Fruit fly (Drosophila melanogaster): ENCODE results near the gene Ice2.

Ice2 gene

DNA sequence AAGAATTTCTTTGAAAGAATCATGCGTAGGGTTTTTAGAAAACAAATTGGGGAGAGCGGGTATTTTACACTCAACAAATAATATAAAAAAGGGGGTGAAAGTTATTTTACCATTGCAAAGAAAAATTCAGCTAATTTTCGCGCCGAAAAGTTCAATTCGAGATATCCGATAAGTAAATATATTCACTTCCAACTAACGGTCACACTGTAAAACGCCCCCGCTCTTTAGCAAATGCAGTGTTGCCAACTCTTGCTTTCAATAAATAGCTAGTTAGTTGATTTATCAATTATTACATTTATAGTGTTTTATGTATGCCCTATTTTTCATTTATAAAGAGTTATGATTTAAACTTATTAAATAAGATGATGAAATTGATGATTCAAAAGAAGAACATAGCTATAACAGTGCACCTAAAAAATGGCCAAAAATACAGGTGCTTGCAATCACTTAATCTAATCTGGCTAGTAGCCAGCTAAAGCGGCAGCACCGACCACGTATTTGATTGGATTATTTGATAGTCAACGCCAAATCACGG, 8.3 kb downstream of the Ice2 start, which contains the start of gene meigo:
Gene meigo (plus strand): TSS at position 51 of the 535 bp plus-strand sequence.
- TF ChIP-seq cnc (optimal IDR thresholded peaks at IDR 0.05), result no peak
- TF ChIP-seq Hr96 (GFP tag; optimal IDR thresholded peaks at IDR 0.05), result no peak
- TF ChIP-seq CG33017 (tag; optimal IDR thresholded peaks at IDR 0.05), result peak; percentile 78
- peak; percentile 40 for TF ChIP-seq ovo (GFP tag; optimal IDR thresholded peaks at IDR 0.05)
- TF ChIP-seq bab1 (GFP tag; optimal IDR thresholded peaks at IDR 0.05), result peak; percentile 86
- TF ChIP-seq CG14711 (tag; optimal IDR thresholded peaks at IDR 0.05), result peak; percentile 94
- TF ChIP-seq Mnt (GFP tag; optimal IDR thresholded peaks at IDR 0.05), result peak; percentile 70
- TF ChIP-seq tj (GFP tag; optimal IDR thresholded peaks at IDR 0.05), result peak; percentile 42
- TF ChIP-seq CG1620 (GFP tag; optimal IDR thresholded peaks at IDR 0.05), result peak; percentile 74
- TF ChIP-seq CG5204 (GFP tag; optimal IDR thresholded peaks at IDR 0.05), result no peak
- peak; percentile 20 for TF ChIP-seq Crg-1 (GFP tag; optimal IDR thresholded peaks at IDR 0.05)
- peak; percentile 77 for TF ChIP-seq CG7101 (tag; optimal IDR thresholded peaks at IDR 0.05)
- peak; percentile 52 for TF ChIP-seq CG7045 (GFP tag; optimal IDR thresholded peaks at IDR 0.05)
- no peak for TF ChIP-seq toe (GFP tag; optimal IDR thresholded peaks at IDR 0.05)
- peak; percentile 73 for TF ChIP-seq CG11617 (GFP tag; optimal IDR thresholded peaks at IDR 0.05)
- TF ChIP-seq cic (GFP tag; optimal IDR thresholded peaks at IDR 0.05), result peak; percentile 53
- TF ChIP-seq kay (GFP tag; ENCODE audit: borderline replicate concordance), result no peak
- TF ChIP-seq Clk (GFP tag; optimal IDR thresholded peaks at IDR 0.05), result peak; percentile 30
- TF ChIP-seq CG12768 (GFP tag; optimal IDR thresholded peaks at IDR 0.05), result peak; percentile 40
- peak; percentile 61 for TF ChIP-seq pad (GFP tag; optimal IDR thresholded peaks at IDR 0.05)

DNA sequence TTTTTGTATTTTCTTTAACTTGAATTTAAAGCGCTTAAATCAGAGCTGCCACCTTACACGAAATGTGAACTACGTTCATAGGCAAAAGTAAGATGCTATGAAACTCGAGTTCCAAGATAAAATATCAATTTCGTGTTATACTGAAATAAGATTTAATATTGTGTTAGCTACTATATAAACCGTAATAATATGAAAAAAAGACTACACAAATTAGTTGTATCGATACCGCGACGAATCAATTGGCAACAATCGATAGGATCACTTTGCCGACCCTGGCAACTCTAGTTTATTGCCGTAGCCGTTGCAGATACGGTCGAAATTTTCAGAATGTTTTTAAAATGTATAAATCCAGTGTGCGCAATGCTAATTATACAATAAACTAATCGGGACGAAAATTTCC, 10.4 kb downstream of the Ice2 start, which contains the start of gene SNF4Agamma:
Gene SNF4Agamma (plus strand): TSS at position 282 of the 400 bp plus-strand sequence.
- TF ChIP-seq Crg-1 (GFP tag; optimal IDR thresholded peaks at IDR 0.05) (no peak), CG33017 (tag; optimal IDR thresholded peaks at IDR 0.05) (peak; percentile 36), Hr96 (GFP tag; optimal IDR thresholded peaks at IDR 0.05) (no peak), CG7101 (tag; optimal IDR thresholded peaks at IDR 0.05) (peak; percentile 15), CG12768 (GFP tag; optimal IDR thresholded peaks at IDR 0.05) (no peak), bab1 (GFP tag; optimal IDR thresholded peaks at IDR 0.05) (peak; percentile 43), toe (GFP tag; optimal IDR thresholded peaks at IDR 0.05) (no peak), CG11617 (GFP tag; optimal IDR thresholded peaks at IDR 0.05) (peak; percentile 20), CG14711 (tag; optimal IDR thresholded peaks at IDR 0.05) (peak; percentile 98), CG1620 (GFP tag; optimal IDR thresholded peaks at IDR 0.05) (peak; percentile 21), ovo (GFP tag; optimal IDR thresholded peaks at IDR 0.05) (peak; percentile 13), Mnt (GFP tag; optimal IDR thresholded peaks at IDR 0.05) (peak; percentile 47)

DNA sequence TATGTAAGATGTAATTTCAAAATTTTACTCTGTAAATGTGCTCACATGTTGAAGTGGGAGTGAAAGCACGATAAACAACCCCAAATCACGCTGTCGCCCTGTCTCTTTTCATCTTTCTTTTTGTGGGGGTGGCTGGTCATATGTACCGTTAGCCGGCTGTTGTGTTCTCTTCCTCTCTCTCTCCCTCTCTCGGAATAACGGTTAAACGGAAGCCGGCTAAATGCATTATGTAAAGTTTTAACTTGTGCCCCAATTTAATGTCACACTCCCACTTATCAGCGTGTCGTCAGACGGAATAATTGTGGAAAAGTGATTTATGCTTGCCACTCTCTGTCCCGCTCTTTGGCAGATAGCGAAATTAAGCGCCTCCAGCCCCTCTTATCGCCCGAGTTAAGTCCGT, 11.3 kb downstream of the Ice2 start:
- TF ChIP-seq Clk (GFP tag; optimal IDR thresholded peaks at IDR 0.05) (no peak), Mnt (GFP tag; optimal IDR thresholded peaks at IDR 0.05) (no peak), ovo (GFP tag; optimal IDR thresholded peaks at IDR 0.05) (peak; percentile 66), cnc (optimal IDR thresholded peaks at IDR 0.05) (no peak), CG11617 (GFP tag; optimal IDR thresholded peaks at IDR 0.05) (no peak), cic (GFP tag; optimal IDR thresholded peaks at IDR 0.05) (no peak)

DNA sequence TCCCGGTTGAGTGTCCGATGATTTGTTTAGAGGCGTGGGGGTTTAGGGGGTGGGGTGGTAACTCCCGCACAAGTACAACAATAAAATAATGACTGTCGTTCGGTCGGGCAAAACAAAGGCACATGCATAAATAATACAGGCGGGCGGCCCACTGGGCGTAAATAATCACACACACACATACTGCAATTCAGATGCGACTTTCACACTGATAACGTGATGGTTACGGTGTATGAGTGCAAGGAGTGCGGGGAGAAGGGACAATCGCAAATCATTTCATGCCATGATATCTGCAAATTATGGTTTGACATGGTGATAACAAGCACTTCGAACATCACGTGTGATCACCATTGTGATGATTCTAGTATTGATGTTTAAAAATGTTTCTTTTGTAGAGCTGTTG, 20.1 kb downstream of the Ice2 start:
- TF ChIP-seq cic (GFP tag; optimal IDR thresholded peaks at IDR 0.05) (peak; percentile 51), bab1 (GFP tag; optimal IDR thresholded peaks at IDR 0.05) (no peak), ovo (GFP tag; optimal IDR thresholded peaks at IDR 0.05) (no peak), CG12768 (GFP tag; optimal IDR thresholded peaks at IDR 0.05) (peak; percentile 1), Mnt (GFP tag; optimal IDR thresholded peaks at IDR 0.05) (peak; percentile 21), CG7101 (tag; optimal IDR thresholded peaks at IDR 0.05) (no peak), CG14711 (tag; optimal IDR thresholded peaks at IDR 0.05) (no peak), pad (GFP tag; optimal IDR thresholded peaks at IDR 0.05) (no peak)

DNA sequence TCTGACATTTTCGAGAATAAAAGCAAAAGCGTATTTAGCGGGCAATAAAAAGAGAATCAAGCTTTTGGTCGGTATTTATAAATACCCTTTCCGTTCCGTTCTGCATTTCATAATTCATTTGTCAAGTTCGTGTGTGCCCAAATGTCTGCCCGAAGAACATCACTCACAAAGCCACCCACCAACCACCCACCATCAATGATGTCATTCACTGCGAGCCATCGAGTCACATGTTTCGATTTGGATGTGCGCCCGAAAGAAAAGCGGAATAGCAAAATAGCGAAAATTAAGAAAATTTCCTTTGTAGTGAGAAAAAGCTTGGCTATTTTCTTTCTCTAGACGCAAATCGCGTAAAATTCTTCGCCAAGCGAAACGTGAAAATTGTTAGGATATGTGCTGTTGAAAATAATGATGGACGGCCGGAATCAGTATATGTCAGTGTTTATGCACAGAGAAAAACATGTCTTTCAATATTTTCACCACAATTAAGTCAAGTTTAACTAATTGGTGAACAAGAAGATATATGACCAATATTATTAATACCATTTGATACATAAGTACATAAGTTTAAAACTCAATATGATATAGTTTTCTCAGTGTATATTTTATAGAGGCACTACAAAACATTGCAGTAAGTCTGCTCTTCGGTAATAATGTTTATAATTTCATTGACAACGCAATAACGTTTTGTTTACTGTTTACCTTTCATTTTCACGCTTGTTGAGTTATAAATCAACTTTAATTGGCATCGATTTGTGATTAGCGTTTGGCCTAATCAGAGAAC, 21.3 kb downstream of the Ice2 start:
- TF ChIP-seq tj (GFP tag; optimal IDR thresholded peaks at IDR 0.05), result peak; percentile 27
- TF ChIP-seq kay (GFP tag; ENCODE audit: borderline replicate concordance), result no peak
- no peak for TF ChIP-seq pad (GFP tag; optimal IDR thresholded peaks at IDR 0.05)
- TF ChIP-seq CG12768 (GFP tag; optimal IDR thresholded peaks at IDR 0.05), result peak; percentile 21
- TF ChIP-seq Crg-1 (GFP tag; optimal IDR thresholded peaks at IDR 0.05), result no peak
- no peak for TF ChIP-seq Hr96 (GFP tag; optimal IDR thresholded peaks at IDR 0.05)
- TF ChIP-seq cic (GFP tag; optimal IDR thresholded peaks at IDR 0.05), result no peak
- TF ChIP-seq Mnt (GFP tag; optimal IDR thresholded peaks at IDR 0.05), result peak; percentile 24
- TF ChIP-seq CG1620 (GFP tag; optimal IDR thresholded peaks at IDR 0.05), result peak; percentile 3
- no peak for TF ChIP-seq Clk (GFP tag; optimal IDR thresholded peaks at IDR 0.05)
- no peak for TF ChIP-seq CG14711 (tag; optimal IDR thresholded peaks at IDR 0.05)
- no peak for TF ChIP-seq bab1 (GFP tag; optimal IDR thresholded peaks at IDR 0.05)
- TF ChIP-seq toe (GFP tag; optimal IDR thresholded peaks at IDR 0.05), result no peak
- TF ChIP-seq CG33017 (tag; optimal IDR thresholded peaks at IDR 0.05), result peak; percentile 55
- peak; percentile 66 for TF ChIP-seq CG11617 (GFP tag; optimal IDR thresholded peaks at IDR 0.05)
- peak; percentile 55 for TF ChIP-seq CG5204 (GFP tag; optimal IDR thresholded peaks at IDR 0.05)
- TF ChIP-seq CG7101 (tag; optimal IDR thresholded peaks at IDR 0.05), result peak; percentile 65
- peak; percentile 9 for TF ChIP-seq CG7045 (GFP tag; optimal IDR thresholded peaks at IDR 0.05)
- no peak for TF ChIP-seq cnc (optimal IDR thresholded peaks at IDR 0.05)
- no peak for TF ChIP-seq ovo (GFP tag; optimal IDR thresholded peaks at IDR 0.05)

DNA sequence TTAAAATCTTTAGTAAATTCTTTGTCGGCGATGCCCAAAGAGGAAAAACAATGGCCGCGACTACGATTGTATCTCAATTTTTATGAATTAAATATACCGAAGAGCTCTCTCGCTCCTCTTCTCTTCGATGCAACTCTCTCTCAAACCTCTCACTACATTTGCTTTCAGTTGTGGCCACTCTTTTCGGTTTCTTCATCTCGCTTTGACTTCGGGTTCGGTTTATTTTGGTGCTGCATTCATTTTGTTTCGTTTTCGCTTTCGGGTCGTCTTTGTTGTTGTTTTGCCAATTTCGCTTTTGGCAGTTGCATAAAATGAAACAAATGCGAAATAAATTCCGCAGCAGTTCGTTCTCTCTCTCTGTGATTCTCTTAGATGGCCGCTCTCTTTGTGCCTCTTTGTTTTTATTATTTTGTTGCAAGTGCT, 22.9 kb downstream of the Ice2 start:
- peak; percentile 38 for TF ChIP-seq bab1 (GFP tag; optimal IDR thresholded peaks at IDR 0.05)
- peak; percentile 51 for TF ChIP-seq CG12768 (GFP tag; optimal IDR thresholded peaks at IDR 0.05)
- TF ChIP-seq CG11617 (GFP tag; optimal IDR thresholded peaks at IDR 0.05), result peak; percentile 65
- peak; percentile 61 for TF ChIP-seq CG33017 (tag; optimal IDR thresholded peaks at IDR 0.05)
- no peak for TF ChIP-seq Mnt (GFP tag; optimal IDR thresholded peaks at IDR 0.05)
- peak; percentile 52 for TF ChIP-seq tj (GFP tag; optimal IDR thresholded peaks at IDR 0.05)
- TF ChIP-seq Crg-1 (GFP tag; optimal IDR thresholded peaks at IDR 0.05), result no peak
- no peak for TF ChIP-seq CG5204 (GFP tag; optimal IDR thresholded peaks at IDR 0.05)
- TF ChIP-seq CG7101 (tag; optimal IDR thresholded peaks at IDR 0.05), result peak; percentile 23
- peak; percentile 48 for TF ChIP-seq CG7045 (GFP tag; optimal IDR thresholded peaks at IDR 0.05)
- TF ChIP-seq kay (GFP tag; ENCODE audit: borderline replicate concordance), result peak; percentile 35

All from whole organism, adult.